Worm (Caenorhabditis elegans): ENCODE measurements around the gene mps-2.

DNA sequence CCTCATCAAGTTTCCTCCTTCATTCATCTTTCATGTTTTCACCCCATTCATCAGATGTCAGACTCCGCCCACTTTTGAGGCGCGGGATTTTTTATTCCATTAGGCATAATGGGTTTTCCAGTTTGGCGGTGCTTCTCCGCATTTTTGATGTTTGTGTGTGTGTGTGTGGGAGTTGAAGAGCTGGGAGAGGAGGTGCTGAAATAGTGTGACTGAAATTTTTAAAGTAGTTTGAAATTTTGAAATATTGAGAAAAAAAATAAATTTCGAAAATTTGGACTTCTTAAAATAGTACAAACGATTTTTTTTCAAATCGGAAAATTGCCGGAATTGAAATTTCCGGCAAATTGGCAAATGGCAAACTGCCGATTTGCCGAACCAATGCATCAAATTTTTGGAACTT lies 48.4 kb downstream of the mps-2 start, which contains the start of gene scc-2:
- TF ChIP-seq lin-13 (GFP tag; optimal IDR thresholded peaks at IDR 0.05) = no peak
- no peak for TF ChIP-seq aly-2 (tag; optimal IDR thresholded peaks at IDR 0.05)
- no peak for TF ChIP-seq skn-1 (tag; optimal IDR thresholded peaks at IDR 0.05)
- no peak for TF ChIP-seq mep-1 (tag; optimal IDR thresholded peaks at IDR 0.05)
- TF ChIP-seq mdt-29 (GFP tag; IDR thresholded peaks at IDR 0.05) = no peak
- TF ChIP-seq egl-27 (tag; optimal IDR thresholded peaks at IDR 0.05) = no peak
- TF ChIP-seq lin-15B (tag; optimal IDR thresholded peaks at IDR 0.05) = no peak
- TF ChIP-seq lin-38 (GFP tag; IDR thresholded peaks at IDR 0.05) = no peak
- TF ChIP-seq nhr-102 (tag; optimal IDR thresholded peaks at IDR 0.05) = no peak
- no peak for TF ChIP-seq Y5F2A.4 (GFP tag; optimal IDR thresholded peaks at IDR 0.05)

All from whole organism, L4 larva.